Worm (Caenorhabditis elegans): ENCODE measurements around the gene C49F5.3.

DNA sequence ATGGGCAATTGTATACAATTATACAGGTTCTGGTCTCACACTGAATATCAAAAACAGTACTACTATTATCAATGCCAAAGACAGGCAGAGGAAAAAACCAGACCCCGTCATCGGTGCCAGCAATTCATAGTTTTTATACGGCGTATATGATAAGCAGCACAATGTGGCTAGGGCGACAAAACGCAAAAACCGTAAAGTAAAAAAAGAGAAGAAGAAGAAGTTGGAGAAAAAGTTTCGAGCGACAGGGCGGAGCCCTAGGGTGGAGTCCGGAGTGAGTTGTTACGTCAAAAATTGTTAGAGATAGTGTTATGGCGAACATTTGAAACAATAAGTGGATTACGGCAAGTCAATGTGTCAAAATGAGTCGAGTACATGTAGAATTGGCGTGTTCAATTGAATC lies 18.2 kb upstream of the C49F5.3 start:
- TF ChIP-seq snpc-4 (tag; optimal IDR thresholded peaks at IDR 0.05) (no peak), nfya-1 (tag; optimal IDR thresholded peaks at IDR 0.05; ENCODE audit: insufficient read depth) (no peak)

Data from whole organism, L3 larva.